Worm (Caenorhabditis elegans) whole organism, midembryonic: ENCODE measurements around the gene R11E3.1.

Experiments
- T22C8.4 ChIP-seq: fragments of 200-800 bp; sonication (Bioruptor generic); IDR thresholded peaks from 2 replicates; pipeline ENCODE4 v1.3.6; 2022; ENCODE audit warnings: missing genetic modification characterization, missing compliant biosample characterization
- cog-1 ChIP-seq: sonication (generic microtip); optimal IDR thresholded peaks from 2 replicates; lab custom pipeline; 2016; ENCODE audit warnings: missing genetic modification characterization, missing compliant biosample characterization
- flt-1 ChIP-seq: fragments of 200-800 bp; sonication (Bioruptor generic); IDR thresholded peaks from 2 replicates; pipeline ENCODE4 v1.3.6; 2022; ENCODE audit warnings: missing genetic modification characterization, missing compliant biosample characterization
- klf-2 ChIP-seq: fragments of 200-800 bp; sonication (Bioruptor generic); conservative IDR thresholded peaks from 2 replicates; pipeline ENCODE4 v1.3.6; 2022; ENCODE audit warnings: missing genetic modification reagents, missing genetic modification characterization, missing compliant biosample characterization
- med-1 ChIP-seq: sonication (generic microtip); optimal IDR thresholded peaks from 2 replicates; lab custom pipeline; 2017; ENCODE audit warnings: missing genetic modification characterization, mild to moderate bottlenecking, missing compliant biosample characterization, antibody characterized with exemption, missing genetic modification reagents; ENCODE audit not compliant: insufficient read depth
- ref-1 ChIP-seq: fragments of 200-800 bp; sonication (Bioruptor generic); conservative IDR thresholded peaks from 2 replicates; pipeline ENCODE4 v1.3.6; 2022; ENCODE audit warnings: missing genetic modification reagents, missing genetic modification characterization, missing compliant biosample characterization
- tab-1 ChIP-seq: fragments of 200-800 bp; sonication (Bioruptor generic); IDR thresholded peaks from 2 replicates; pipeline ENCODE4 v1.3.6; 2022; ENCODE audit warnings: missing genetic modification characterization, missing compliant biosample characterization
- ztf-23 ChIP-seq: fragments of 200-800 bp; sonication (Bioruptor generic); IDR thresholded peaks from 2 replicates; pipeline ENCODE4 v1.3.6; 2022; ENCODE audit warnings: missing genetic modification reagents, missing genetic modification characterization, missing compliant biosample characterization
- ztf-29 ChIP-seq: fragments of 200-800 bp; sonication (Bioruptor generic); IDR thresholded peaks from 2 replicates; pipeline ENCODE4 v1.3.6; 2022; ENCODE audit warnings: missing genetic modification reagents, missing genetic modification characterization, missing compliant biosample characterization

The R11E3.1 gene

ce11 chrIV:4755929-4756655, 33.5 kb upstream of the R11E3.1 start, which contains the start of the genes fbxb-77 and Y17G9B.11:
Gene fbxb-77 (minus strand): TSS chrIV:4756157.
Gene Y17G9B.11 (plus strand): TSS chrIV:4756605.
- TF ChIP-seq klf-2 (GFP tag; lab: Robert Waterston, UW) (no peak), med-1 (GFP tag; lab: Kevin White, UChicago) (no peak), ztf-23 (GFP tag; lab: Robert Waterston, UW) (no peak), T22C8.4 (no peak), ref-1 (GFP tag; lab: Robert Waterston, UW) (no peak), ztf-29 (GFP tag; lab: Robert Waterston, UW) (no peak), flt-1 (GFP tag; lab: Robert Waterston, UW) (no peak), tab-1 (GFP tag; lab: Robert Waterston, UW) (no peak), cog-1 (tag; lab: Kevin White, UChicago) (no peak)

DNA sequence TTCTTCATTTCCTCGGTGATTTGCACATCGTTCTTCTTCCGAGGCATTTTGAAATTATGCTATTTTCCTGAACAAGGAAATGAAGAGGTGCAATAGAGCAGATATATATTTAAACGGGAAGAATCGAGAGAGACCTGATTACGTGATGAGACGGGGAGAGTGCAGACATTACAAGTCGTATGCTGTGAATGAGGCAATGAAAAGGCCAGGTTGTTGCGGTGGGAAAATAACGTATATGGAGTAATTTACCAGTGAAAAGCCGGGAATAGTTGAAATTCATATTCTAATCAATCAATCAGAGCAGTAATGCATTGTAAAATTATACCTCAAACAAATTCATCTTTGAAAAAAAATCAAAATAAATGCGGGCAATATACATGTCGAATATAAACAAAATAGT, 30.9 kb upstream of the R11E3.1 start, which contains the start of gene Y17G9B.8:
Gene Y17G9B.8 (minus strand): TSS at position 182 of the 400 bp plus-strand sequence.
- TF ChIP-seq ztf-23 (GFP tag; lab: Robert Waterston, UW) (no peak), tab-1 (GFP tag; lab: Robert Waterston, UW) (no peak), cog-1 (tag; lab: Kevin White, UChicago) (no peak), klf-2 (GFP tag; lab: Robert Waterston, UW) (no peak), ztf-29 (GFP tag; lab: Robert Waterston, UW) (no peak), ref-1 (GFP tag; lab: Robert Waterston, UW) (no peak), med-1 (GFP tag; lab: Kevin White, UChicago) (no peak), T22C8.4 (no peak), flt-1 (GFP tag; lab: Robert Waterston, UW) (no peak)

- TF ChIP-seq klf-2 (GFP tag; lab: Robert Waterston, UW) (no peak), med-1 (GFP tag; lab: Kevin White, UChicago) (no peak), tab-1 (GFP tag; lab: Robert Waterston, UW) (no peak), ztf-29 (GFP tag; lab: Robert Waterston, UW) (no peak), ref-1 (GFP tag; lab: Robert Waterston, UW) (no peak), ztf-23 (GFP tag; lab: Robert Waterston, UW) (no peak), T22C8.4 (no peak), flt-1 (GFP tag; lab: Robert Waterston, UW) (no peak), cog-1 (tag; lab: Kevin White, UChicago) (no peak)
Measured at ce11 chrIV:4760378-4761084, 29.0 kb upstream of the R11E3.1 start, which contains the start of the genes memi-1 and cyp-31A3. Gene memi-1 (minus strand): TSS chrIV:4760428. Gene cyp-31A3 (plus strand): TSS chrIV:4761049.

- no peak for TF ChIP-seq ztf-23 (GFP tag; lab: Robert Waterston, UW)
- TF ChIP-seq ztf-29 (GFP tag; lab: Robert Waterston, UW): no peak
Measured at ce11 chrIV:4763844-4764243, 25.7 kb upstream of the R11E3.1 start, which contains the start of gene Y17G9B.2. Gene Y17G9B.2 (plus strand): TSS chrIV:4764144.

- TF ChIP-seq ztf-23 (GFP tag; lab: Robert Waterston, UW) (no peak), flt-1 (GFP tag; lab: Robert Waterston, UW) (no peak), klf-2 (GFP tag; lab: Robert Waterston, UW) (no peak), cog-1 (tag; lab: Kevin White, UChicago) (no peak), med-1 (GFP tag; lab: Kevin White, UChicago) (no peak), tab-1 (GFP tag; lab: Robert Waterston, UW) (no peak)
Measured at ce11 chrIV:4764422-4764821, 25.1 kb upstream of the R11E3.1 start, which contains the start of gene npp-26. Gene npp-26 (plus strand): TSS chrIV:4764722.

ce11 chrIV:4771792-4772191, 17.8 kb upstream of the R11E3.1 start, which contains the start of gene R11E3.2:
Gene R11E3.2 (plus strand): TSS chrIV:4772092.
- TF ChIP-seq ref-1 (GFP tag; lab: Robert Waterston, UW): no peak
- TF ChIP-seq ztf-23 (GFP tag; lab: Robert Waterston, UW): no peak
- no peak for TF ChIP-seq flt-1 (GFP tag; lab: Robert Waterston, UW)
- no peak for TF ChIP-seq tab-1 (GFP tag; lab: Robert Waterston, UW)
- no peak for TF ChIP-seq klf-2 (GFP tag; lab: Robert Waterston, UW)
- no peak for TF ChIP-seq cog-1 (tag; lab: Kevin White, UChicago)
- TF ChIP-seq med-1 (GFP tag; lab: Kevin White, UChicago): no peak
- TF ChIP-seq ztf-29 (GFP tag; lab: Robert Waterston, UW): no peak
- TF ChIP-seq T22C8.4: no peak

ce11 chrIV:4776001-4776400, 13.5 kb upstream of the R11E3.1 start, which contains the start of gene R11E3.19:
Gene R11E3.19 (minus strand): TSS chrIV:4776101.
- no peak for TF ChIP-seq ztf-29 (GFP tag; lab: Robert Waterston, UW)
- no peak for TF ChIP-seq med-1 (GFP tag; lab: Kevin White, UChicago)
- TF ChIP-seq cog-1 (tag; lab: Kevin White, UChicago): no peak
- no peak for TF ChIP-seq T22C8.4
- TF ChIP-seq tab-1 (GFP tag; lab: Robert Waterston, UW): no peak
- no peak for TF ChIP-seq flt-1 (GFP tag; lab: Robert Waterston, UW)
- no peak for TF ChIP-seq ztf-23 (GFP tag; lab: Robert Waterston, UW)
- no peak for TF ChIP-seq klf-2 (GFP tag; lab: Robert Waterston, UW)
- TF ChIP-seq ref-1 (GFP tag; lab: Robert Waterston, UW): no peak

DNA sequence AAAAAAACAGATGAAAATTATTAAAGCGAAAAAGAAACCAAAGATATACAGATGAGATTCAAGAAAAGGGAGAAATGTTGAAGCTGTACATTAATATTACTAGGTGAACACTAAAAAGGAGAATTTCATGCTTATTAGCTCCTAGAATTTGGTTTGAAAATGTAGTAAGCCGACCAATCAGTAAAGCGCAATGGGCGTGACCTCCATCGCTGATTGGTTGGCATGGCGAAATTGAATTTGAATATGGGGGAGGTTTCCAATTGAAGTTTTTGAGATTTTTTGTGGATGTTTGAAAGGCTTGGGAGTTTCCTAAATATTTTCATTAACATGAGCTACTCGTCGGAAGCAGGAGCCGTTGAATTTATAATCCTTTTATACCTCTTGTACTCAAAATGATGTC, 13.0 kb upstream of the R11E3.1 start:
- no peak for TF ChIP-seq ztf-23 (GFP tag; lab: Robert Waterston, UW)
- no peak for TF ChIP-seq cog-1 (tag; lab: Kevin White, UChicago)
- no peak for TF ChIP-seq tab-1 (GFP tag; lab: Robert Waterston, UW)
- no peak for TF ChIP-seq klf-2 (GFP tag; lab: Robert Waterston, UW)
- no peak for TF ChIP-seq med-1 (GFP tag; lab: Kevin White, UChicago)
- no peak for TF ChIP-seq flt-1 (GFP tag; lab: Robert Waterston, UW)
- no peak for TF ChIP-seq ref-1 (GFP tag; lab: Robert Waterston, UW)
- no peak for TF ChIP-seq T22C8.4
- no peak for TF ChIP-seq ztf-29 (GFP tag; lab: Robert Waterston, UW)
